Fruit fly (Drosophila melanogaster): ENCODE data around the gene CG4229.

- TF ChIP-seq ttk (optimal IDR thresholded peaks at IDR 0.05): no peak
- TF ChIP-seq insv (optimal IDR thresholded peaks at IDR 0.05): no peak
- no peak for TF ChIP-seq psq (optimal IDR thresholded peaks at IDR 0.05)
- TF ChIP-seq Sin3A (optimal IDR thresholded peaks at IDR 0.05): no peak
- TF ChIP-seq h (optimal IDR thresholded peaks at IDR 0.05): no peak
- TF ChIP-seq Myc (optimal IDR thresholded peaks at IDR 0.05): no peak
Measured at dm6 chr3L:16582678-16583315, 26.2 kb downstream of the CG4229 start, which contains the start of gene Rpn12.
